Worm (Caenorhabditis elegans): ENCODE data around the gene hpo-30.

- TF ChIP-seq fkh-10 (GFP tag; optimal IDR thresholded peaks at IDR 0.05) (no peak), nhr-76 (tag; optimal IDR thresholded peaks at IDR 0.05) (no peak), pqm-1 (tag; optimal IDR thresholded peaks at IDR 0.05) (peak; percentile 59), egl-5 (tag; optimal IDR thresholded peaks at IDR 0.05) (no peak), nfya-1 (tag; optimal IDR thresholded peaks at IDR 0.05; ENCODE audit: insufficient read depth) (no peak), ama-1 (optimal IDR thresholded peaks at IDR 0.05) (peak; percentile 49), mdl-1 (tag; optimal IDR thresholded peaks at IDR 0.05) (no peak), snpc-4 (tag; optimal IDR thresholded peaks at IDR 0.05) (no peak)
Measured at ce11 chrV:12298184-12298583, 12.0 kb downstream of the hpo-30 start.

Measured in whole organism, L3 larva.